Worm (Caenorhabditis elegans): ENCODE results near the gene cpx-2.

Gene cpx-2

DNA sequence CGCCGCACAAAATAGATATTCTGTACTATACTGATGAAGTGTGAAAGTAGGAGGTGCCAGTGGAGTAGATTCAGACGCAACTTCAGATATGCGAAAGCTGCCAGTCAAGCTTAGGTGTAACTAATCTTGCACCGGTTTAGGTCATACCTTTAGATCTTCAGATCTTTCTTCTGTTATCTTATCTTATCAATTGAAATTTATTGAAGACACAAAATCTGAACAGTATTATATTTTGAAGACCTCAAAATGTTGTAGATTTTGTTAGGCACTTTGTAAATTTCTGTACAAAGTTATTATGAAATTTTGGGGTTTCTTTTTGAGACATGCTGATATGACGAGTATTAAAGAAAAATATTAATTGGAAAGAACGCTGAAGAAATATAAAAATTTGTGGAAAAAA is 41.6 kb upstream of the cpx-2 start:
- TF ChIP-seq nhr-77 (tag; optimal IDR thresholded peaks at IDR 0.05) (no peak), lsy-2 (tag; optimal IDR thresholded peaks at IDR 0.05) (no peak), egl-27 (tag; optimal IDR thresholded peaks at IDR 0.05) (no peak)

ce11 chrX:13110004-13110403 is 39.0 kb upstream of the cpx-2 start:
- TF ChIP-seq elt-1 (tag; optimal IDR thresholded peaks at IDR 0.05) (no peak), C34F6.9 (tag; optimal IDR thresholded peaks at IDR 0.05) (no peak), ztf-4 (tag; optimal IDR thresholded peaks at IDR 0.05) (no peak), aly-2 (tag; optimal IDR thresholded peaks at IDR 0.05) (no peak), nhr-21 (tag; optimal IDR thresholded peaks at IDR 0.05) (no peak), crh-2 (tag; optimal IDR thresholded peaks at IDR 0.05) (no peak), nhr-23 (tag; optimal IDR thresholded peaks at IDR 0.05) (no peak), unc-39 (tag; optimal IDR thresholded peaks at IDR 0.05) (no peak), nhr-77 (tag; optimal IDR thresholded peaks at IDR 0.05) (no peak), mdl-1 (tag; optimal IDR thresholded peaks at IDR 0.05) (no peak), ceh-16 (tag; optimal IDR thresholded peaks at IDR 0.05) (no peak), Y55F3AM.14 (GFP tag; optimal IDR thresholded peaks at IDR 0.05) (no peak), ztf-1 (GFP tag; conservative IDR thresholded peaks at IDR 0.05) (no peak), alr-1 (tag; optimal IDR thresholded peaks at IDR 0.05) (no peak), nhr-12 (tag; optimal IDR thresholded peaks at IDR 0.05) (no peak), nhr-6 (tag; optimal IDR thresholded peaks at IDR 0.05) (no peak)

ce11 chrX:13108664-13109063 is 37.6 kb upstream of the cpx-2 start:
- TF ChIP-seq crh-2 (tag; optimal IDR thresholded peaks at IDR 0.05) (peak; percentile 38), C34F6.9 (tag; optimal IDR thresholded peaks at IDR 0.05) (no peak), R02D3.7 (tag; optimal IDR thresholded peaks at IDR 0.05) (no peak), ztf-4 (tag; optimal IDR thresholded peaks at IDR 0.05) (peak; percentile 47), ama-1 (optimal IDR thresholded peaks at IDR 0.05) (peak; percentile 36)

ce11 chrX:13106177-13106761 is 35.2 kb upstream of the cpx-2 start:
- peak in 1 of 2 experiments; percentile 43 for TF ChIP-seq lsy-2 (tag; optimal IDR thresholded peaks at IDR 0.05)
- peak; percentile 7 for TF ChIP-seq sma-9 (GFP tag; optimal IDR thresholded peaks at IDR 0.05)
- no peak for TF ChIP-seq sma-9 (tag; optimal IDR thresholded peaks at IDR 0.05)
- no peak for TF ChIP-seq lin-39 (tag; optimal IDR thresholded peaks at IDR 0.05)
- peak; percentile 12 for TF ChIP-seq crh-2 (tag; optimal IDR thresholded peaks at IDR 0.05)
- no peak for TF ChIP-seq aly-2 (tag; optimal IDR thresholded peaks at IDR 0.05)
- TF ChIP-seq ZK546.5 (tag; optimal IDR thresholded peaks at IDR 0.05): no peak
- TF ChIP-seq fos-1 (tag; optimal IDR thresholded peaks at IDR 0.05): peak; percentile 25
- no peak for TF ChIP-seq blmp-1 (tag; optimal IDR thresholded peaks at IDR 0.05; ENCODE audit: insufficient read depth)
- TF ChIP-seq mdl-1 (tag; optimal IDR thresholded peaks at IDR 0.05): no peak
- peak; percentile 69 for TF ChIP-seq nhr-129 (tag; optimal IDR thresholded peaks at IDR 0.05)
- no peak for TF ChIP-seq zag-1 (tag; optimal IDR thresholded peaks at IDR 0.05)
- TF ChIP-seq elt-1 (tag; optimal IDR thresholded peaks at IDR 0.05): no peak
- no peak for TF ChIP-seq Y55F3AM.14 (GFP tag; optimal IDR thresholded peaks at IDR 0.05)

DNA sequence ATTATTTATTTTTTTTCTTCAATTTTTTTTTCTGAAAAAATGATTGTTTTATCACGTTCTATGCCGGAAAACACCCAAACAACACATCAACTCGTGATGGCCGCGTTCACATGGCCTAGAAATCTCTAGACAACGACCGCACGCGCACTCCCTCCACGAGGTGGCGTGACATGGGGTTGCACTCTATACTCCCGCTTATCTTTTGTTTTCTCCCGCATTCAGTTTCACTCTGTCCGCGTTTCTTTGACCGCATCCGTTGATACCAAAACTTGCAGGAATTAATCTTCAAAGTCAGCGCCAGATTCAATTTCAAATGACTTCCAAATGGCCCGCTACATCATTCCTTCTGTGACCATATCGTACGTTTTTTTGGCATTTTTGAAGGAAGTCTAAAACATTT is 33.9 kb upstream of the cpx-2 start, which contains the start of gene F17H10.1:
TSS of gene F17H10.1 (plus strand) at position 276 of the 400 bp plus-strand sequence.
- TF ChIP-seq elt-1 (tag; optimal IDR thresholded peaks at IDR 0.05) (no peak), ZK546.5 (tag; optimal IDR thresholded peaks at IDR 0.05) (no peak), aly-2 (tag; optimal IDR thresholded peaks at IDR 0.05) (no peak), nhr-12 (tag; optimal IDR thresholded peaks at IDR 0.05) (no peak), snpc-4 (tag; optimal IDR thresholded peaks at IDR 0.05) (peak; percentile 12), blmp-1 (tag; optimal IDR thresholded peaks at IDR 0.05; ENCODE audit: insufficient read depth) (peak; percentile 76), gmeb-1 (tag; optimal IDR thresholded peaks at IDR 0.05) (peak; percentile 71), R02D3.7 (tag; optimal IDR thresholded peaks at IDR 0.05) (no peak), ztf-11 (tag; optimal IDR thresholded peaks at IDR 0.05) (no peak), peb-1 (tag; optimal IDR thresholded peaks at IDR 0.05) (no peak), ceh-82 (tag; optimal IDR thresholded peaks at IDR 0.05) (no peak), nhr-25 (tag; optimal IDR thresholded peaks at IDR 0.05) (no peak), sem-4 (tag; optimal IDR thresholded peaks at IDR 0.05) (no peak), unc-39 (tag; optimal IDR thresholded peaks at IDR 0.05) (no peak), ztf-4 (tag; optimal IDR thresholded peaks at IDR 0.05) (no peak), nhr-11 (tag; optimal IDR thresholded peaks at IDR 0.05) (no peak), C34F6.9 (tag; optimal IDR thresholded peaks at IDR 0.05) (peak; percentile 67), nhr-21 (tag; optimal IDR thresholded peaks at IDR 0.05) (peak; percentile 88), crh-2 (tag; optimal IDR thresholded peaks at IDR 0.05) (peak; percentile 88), nhr-23 (tag; optimal IDR thresholded peaks at IDR 0.05) (no peak), elt-3 (tag; optimal IDR thresholded peaks at IDR 0.05) (no peak), lin-11 (tag; optimal IDR thresholded peaks at IDR 0.05) (peak; percentile 48), skn-1 (tag; optimal IDR thresholded peaks at IDR 0.05) (peak; percentile 51), mbf-1 (tag; optimal IDR thresholded peaks at IDR 0.05) (no peak), lin-13 (GFP tag; optimal IDR thresholded peaks at IDR 0.05) (peak; percentile 60), ama-1 (optimal IDR thresholded peaks at IDR 0.05) (no peak), nhr-10 (tag; optimal IDR thresholded peaks at IDR 0.05) (no peak), mdl-1 (tag; optimal IDR thresholded peaks at IDR 0.05) (peak; percentile 92), unc-62 (GFP tag; optimal IDR thresholded peaks at IDR 0.05) (no peak), mab-5 (tag; optimal IDR thresholded peaks at IDR 0.05) (no peak), nhr-129 (tag; optimal IDR thresholded peaks at IDR 0.05) (peak; percentile 75)

All from whole organism, L2 larva.